Worm (Caenorhabditis elegans) whole organism, mixed stage, embryonic: ENCODE results near the gene cua-1.

ENCODE experiments used
- blmp-1 ChIP-seq: fragments of 150-350 bp; optimal IDR thresholded peaks from 2 replicates; lab custom pipeline; 2014; ENCODE audit warnings: missing biosample characterization, missing genetic modification characterization
- ces-1 ChIP-seq: fragments of 150-350 bp; optimal IDR thresholded peaks from 2 replicates; lab custom pipeline; 2014; ENCODE audit warnings: missing biosample characterization, missing genetic modification reagents, missing genetic modification characterization
- flh-1 ChIP-seq: fragments of 200-800 bp; sonication (Bioruptor generic); optimal IDR thresholded peaks from 2 replicates; lab custom pipeline; 2018; ENCODE audit warnings: mild to moderate bottlenecking, missing genetic modification characterization, moderate library complexity, missing compliant biosample characterization
- mab-5 ChIP-seq: fragments of 150-350 bp; optimal IDR thresholded peaks from 2 replicates; lab custom pipeline; 2014; ENCODE audit warnings: missing biosample characterization, missing genetic modification characterization
- mep-1 ChIP-seq: fragments of 150-350 bp; optimal IDR thresholded peaks from 2 replicates; lab custom pipeline; 2017; ENCODE audit warnings: missing biosample characterization, missing genetic modification reagents, missing genetic modification characterization, inconsistent platforms
- nhr-237 ChIP-seq: fragments of 150-350 bp; optimal IDR thresholded peaks from 2 replicates; lab custom pipeline; 2014; ENCODE audit warnings: missing biosample characterization, missing genetic modification characterization
- nhr-28 ChIP-seq: fragments of 150-350 bp; optimal IDR thresholded peaks from 2 replicates; lab custom pipeline; 2014; ENCODE audit warnings: missing biosample characterization, missing genetic modification characterization
- unc-39 ChIP-seq: fragments of 150-350 bp; optimal IDR thresholded peaks from 2 replicates; lab custom pipeline; 2014; ENCODE audit warnings: missing biosample characterization, missing genetic modification characterization
- unc-62 ChIP-seq: fragments of 150-350 bp; optimal IDR thresholded peaks from 2 replicates; lab custom pipeline; 2014; ENCODE audit warnings: missing biosample characterization, missing genetic modification reagents, missing genetic modification characterization

ce11 chrIII:13471504-13471903 is 16.4 kb upstream of the cua-1 start, which contains the start of gene pssy-2:
- no peak for TF ChIP-seq ces-1 (GFP tag; lab: Kevin White, UChicago)
- TF ChIP-seq unc-39 (tag; lab: Kevin White, UChicago), result no peak
- no peak for TF ChIP-seq mep-1 (tag; lab: Kevin White, UChicago)
- no peak for TF ChIP-seq nhr-237 (tag; lab: Kevin White, UChicago)
- no peak for TF ChIP-seq mab-5 (tag; lab: Kevin White, UChicago)
- TF ChIP-seq nhr-28 (tag; lab: Kevin White, UChicago), result no peak
- no peak for TF ChIP-seq unc-62
- no peak for TF ChIP-seq blmp-1 (tag; lab: Kevin White, UChicago)
- no peak for TF ChIP-seq flh-1 (GFP tag; lab: Kevin White, UChicago)
